Worm (Caenorhabditis elegans) whole organism, young adult: Measurements from ENCODE around the gene F38B2.4.

ENCODE experiments used
- ama-1 ChIP-seq, 3 experiments: fragments of 150-350 bp in 1 of 3; sonication (generic microtip) in 2 of 3; optimal IDR thresholded peaks; 2 replicates each; lab custom pipeline; 2014 to 2018; ENCODE audit warnings: missing biosample characterization in 2 of 3, missing genetic modification characterization in 2 of 3, missing genetic modification reagents in 2 of 3
- athp-1 ChIP-seq: sonication (generic microtip); optimal IDR thresholded peaks from 2 replicates; lab custom pipeline; 2017; ENCODE audit warnings: mild to moderate bottlenecking, missing genetic modification characterization, missing compliant biosample characterization
- attf-5 ChIP-seq: fragments of 200-800 bp; sonication (Bioruptor generic); optimal IDR thresholded peaks from 2 replicates; lab custom pipeline; 2018; ENCODE audit warnings: mild to moderate bottlenecking, missing genetic modification characterization, missing compliant biosample characterization
- ccch-3 ChIP-seq: fragments of 200-800 bp; sonication (Bioruptor generic); optimal IDR thresholded peaks from 2 replicates; lab custom pipeline; 2018; ENCODE audit warnings: mild to moderate bottlenecking, missing genetic modification characterization, missing compliant biosample characterization
- hmg-20 ChIP-seq: fragments of 200-800 bp; sonication (Bioruptor generic); IDR thresholded peaks from 2 replicates; pipeline ENCODE4 v1.3.6; 2022; ENCODE audit warnings: missing genetic modification reagents, missing genetic modification characterization, missing compliant biosample characterization

ce11 chrX:11270882-11271281, 16.6 kb downstream of the F38B2.4 start, which contains the start of gene ifa-1:
- no peak for TF ChIP-seq ccch-3 (GFP tag; lab: Kevin White, UChicago)
- no peak for TF ChIP-seq ama-1 (optimal IDR thresholded peaks at IDR 0.05; lab: Kevin White, UChicago)
- TF ChIP-seq ama-1 (GFP tag; optimal IDR thresholded peaks at IDR 0.05; lab: Kevin White, UChicago): no peak
- no peak for TF ChIP-seq athp-1 (tag; lab: Kevin White, UChicago)
- no peak for TF ChIP-seq attf-5 (GFP tag; lab: Kevin White, UChicago)
- no peak for TF ChIP-seq hmg-20 (GFP tag; lab: Robert Waterston, UW)
